Worm (Caenorhabditis elegans) whole organism, L4 larva: ENCODE data around the gene srt-17.

Experiments
- F26F4.8 ChIP-seq: fragments of 200-800 bp; sonication (Bioruptor generic); conservative IDR thresholded peaks from 2 replicates; pipeline ENCODE4 v1.3.6; 2022; ENCODE audit warnings: missing genetic modification characterization, missing compliant biosample characterization
- T20F7.1 ChIP-seq: fragments of 200-800 bp; sonication (Bioruptor generic); optimal IDR thresholded peaks from 2 replicates; lab custom pipeline; 2018; ENCODE audit warnings: mild to moderate bottlenecking, missing genetic modification characterization, missing compliant biosample characterization
- ama-1 ChIP-seq: fragments of 150-350 bp; optimal IDR thresholded peaks from 2 replicates; lab custom pipeline; 2014; ENCODE audit warnings: inconsistent platforms, mixed read lengths
- lin-13 ChIP-seq: fragments of 150-350 bp; optimal IDR thresholded peaks from 2 replicates; lab custom pipeline; 2014; ENCODE audit warnings: missing biosample characterization, missing genetic modification reagents, missing genetic modification characterization
- mdl-1 ChIP-seq, 2 experiments: fragments of 150-350 bp in 1 of 2; sonication (generic microtip) in 1 of 2; optimal IDR thresholded peaks; 2 replicates each; lab custom pipeline; 2014 to 2017; ENCODE audit warnings: missing biosample characterization in 2 of 2, missing genetic modification characterization in 2 of 2
- nhr-10 ChIP-seq: fragments of 150-350 bp; optimal IDR thresholded peaks from 2 replicates; lab custom pipeline; 2014; ENCODE audit warnings: missing biosample characterization, missing genetic modification characterization
- nhr-28 ChIP-seq: fragments of 150-350 bp; optimal IDR thresholded peaks from 2 replicates; lab custom pipeline; 2014; ENCODE audit warnings: missing biosample characterization, missing genetic modification characterization
- snpc-4 ChIP-seq: fragments of 150-350 bp; optimal IDR thresholded peaks from 2 replicates; lab custom pipeline; 2014; ENCODE audit warnings: missing biosample characterization, missing genetic modification characterization
- unc-130 ChIP-seq: sonication (generic microtip); optimal IDR thresholded peaks from 2 replicates; lab custom pipeline; 2016; ENCODE audit warnings: missing genetic modification reagents, missing genetic modification characterization, missing compliant biosample characterization
- ztf-7 ChIP-seq: fragments of 150-350 bp; optimal IDR thresholded peaks from 2 replicates; lab custom pipeline; 2014; ENCODE audit warnings: missing biosample characterization, missing genetic modification characterization

DNA sequence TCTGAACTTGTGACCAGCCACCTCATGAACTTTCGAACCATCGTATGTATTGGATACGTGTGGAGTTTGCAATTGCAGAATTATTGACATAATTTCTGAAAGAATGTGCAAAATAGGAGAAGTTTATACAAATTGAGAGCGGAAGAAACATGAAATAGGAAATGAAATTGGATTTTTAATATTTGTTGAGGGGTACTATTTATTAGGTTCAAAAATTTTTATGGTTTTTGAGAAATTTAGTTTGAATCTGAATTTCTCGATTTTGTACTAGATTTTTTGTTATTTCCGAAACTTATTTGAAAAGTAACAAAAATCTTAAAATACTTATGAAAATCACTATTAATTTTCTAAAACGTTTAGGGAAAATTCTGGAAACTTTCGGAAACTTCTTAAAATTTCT lies 3.7 kb upstream of the srt-17 start, which contains the start of gene F48G7.9:
- TF ChIP-seq nhr-28 (tag; lab: Kevin White, UChicago) (no peak), ama-1 (lab: Kevin White, UChicago) (no peak), snpc-4 (no peak), lin-13 (no peak), nhr-10 (no peak), mdl-1 (tag; optimal IDR thresholded peaks at IDR 0.05; lab: Kevin White, UChicago) (no peak), F26F4.8 (GFP tag; lab: Robert Waterston, UW) (no peak), ztf-7 (no peak), unc-130 (GFP tag; lab: Kevin White, UChicago) (no peak), T20F7.1 (no peak)
